Worm (Caenorhabditis elegans) whole organism, early embryonic: ENCODE results near the gene D1053.3.

ENCODE experiments used
- B0310.2 ChIP-seq: sonication (generic microtip); optimal IDR thresholded peaks from 2 replicates; lab custom pipeline; 2016; ENCODE audit warnings: mild to moderate bottlenecking, missing genetic modification characterization, missing compliant biosample characterization
- ama-1 ChIP-seq: fragments of 150-350 bp; optimal IDR thresholded peaks from 2 replicates; lab custom pipeline; 2014
- ceh-36 ChIP-seq: sonication (generic microtip); optimal IDR thresholded peaks from 2 replicates; lab custom pipeline; 2016; ENCODE audit warnings: missing genetic modification characterization, inconsistent platforms, missing compliant biosample characterization
- hmg-4 ChIP-seq: fragments of 200-800 bp; sonication (Bioruptor generic); optimal IDR thresholded peaks from 2 replicates; lab custom pipeline; 2018; ENCODE audit warnings: mild to moderate bottlenecking, missing genetic modification characterization, missing compliant biosample characterization
- pes-1 ChIP-seq: fragments of 200-800 bp; sonication (Bioruptor generic); IDR thresholded peaks from 2 replicates; pipeline ENCODE4 v1.3.6; 2022; ENCODE audit warnings: missing genetic modification reagents, missing genetic modification characterization, missing compliant biosample characterization
- sea-1 ChIP-seq: fragments of 200-800 bp; sonication (Bioruptor generic); conservative IDR thresholded peaks from 2 replicates; pipeline ENCODE4 v1.3.6; 2022; ENCODE audit warnings: missing genetic modification characterization, missing compliant biosample characterization
- tbx-37 ChIP-seq: fragments of 200-800 bp; sonication (Bioruptor generic); conservative IDR thresholded peaks from 2 replicates; pipeline ENCODE4 v1.3.6; 2022; ENCODE audit warnings: missing genetic modification reagents, missing genetic modification characterization, missing compliant biosample characterization
- tra-4 ChIP-seq: sonication (generic microtip); optimal IDR thresholded peaks from 2 replicates; lab custom pipeline; 2017; ENCODE audit warnings: missing genetic modification characterization, missing compliant biosample characterization

ce11 chrX:11766432-11766831, 29.5 kb upstream of the D1053.3 start:
- TF ChIP-seq sea-1 (GFP tag; lab: Robert Waterston, UW) (no peak), pes-1 (GFP tag; lab: Robert Waterston, UW) (no peak), B0310.2 (tag; lab: Kevin White, UChicago) (no peak), tbx-37 (GFP tag; lab: Robert Waterston, UW) (no peak), tra-4 (tag; lab: Kevin White, UChicago) (no peak), ama-1 (lab: Kevin White, UChicago) (no peak), ceh-36 (tag; lab: Kevin White, UChicago) (no peak), hmg-4 (GFP tag; lab: Kevin White, UChicago) (no peak)
